Fruit fly (Drosophila melanogaster) whole organism, adult: ENCODE measurements around the gene CG42354.

ENCODE experiments used
- CG7101 ChIP-seq: fragments of 200-800 bp; sonication (Bioruptor generic); optimal IDR thresholded peaks from 2 replicates; lab custom pipeline; 2018; ENCODE audit warnings: missing biosample characterization, mild to moderate bottlenecking, missing genetic modification characterization, moderate library complexity
- cnc ChIP-seq, 2 experiments: fragments of >200 bp; optimal IDR thresholded peaks; 2 replicates each; lab custom pipeline; 2017
- ovo ChIP-seq: fragments of 200-800 bp; sonication (Bioruptor generic); optimal IDR thresholded peaks from 2 replicates; lab custom pipeline; 2016; ENCODE audit warnings: missing biosample characterization, missing genetic modification characterization
- toe ChIP-seq: fragments of 200-800 bp; sonication (Bioruptor generic); optimal IDR thresholded peaks from 2 replicates; lab custom pipeline; 2016; ENCODE audit warnings: missing biosample characterization, missing genetic modification characterization

- no peak for TF ChIP-seq cnc (optimal IDR thresholded peaks at IDR 0.05; lab: Kevin White, UChicago)
- TF ChIP-seq CG7101 (tag; lab: Kevin White, UChicago), result no peak
- no peak for TF ChIP-seq toe (GFP tag; lab: Kevin White, UChicago)
- TF ChIP-seq ovo (GFP tag; lab: Kevin White, UChicago), result no peak
Observed at dm6 chrX:16087496-16087895, 17.2 kb downstream of the CG42354 start.
